Worm (Caenorhabditis elegans): ENCODE results near the gene col-121.

col-121 gene

ce11 chrIV:9401715-9402114 is 5.7 kb upstream of the col-121 start, which contains the start of gene F56D5.6:
Gene F56D5.6 (plus strand): TSS chrIV:9401922.
- TF ChIP-seq madf-6 (GFP tag; IDR thresholded peaks at IDR 0.05) (no peak), sea-2 (GFP tag; IDR thresholded peaks at IDR 0.05) (no peak), nhr-80 (tag; optimal IDR thresholded peaks at IDR 0.05) (peak; percentile 66), mel-28 (tag; optimal IDR thresholded peaks at IDR 0.05; ENCODE audit: borderline replicate concordance) (no peak), pha-4 (tag; optimal IDR thresholded peaks at IDR 0.05) (no peak), let-607 (tag; optimal IDR thresholded peaks at IDR 0.05) (no peak)

ce11 chrIV:9398512-9398911 is 2.5 kb upstream of the col-121 start, which contains the start of gene F56D5.2:
Gene F56D5.2 (minus strand): TSS chrIV:9398612.
- no peak for TF ChIP-seq madf-6 (GFP tag; IDR thresholded peaks at IDR 0.05)
- TF ChIP-seq ztf-28 (GFP tag; IDR thresholded peaks at IDR 0.05) = no peak
- no peak for TF ChIP-seq lin-26 (GFP tag; IDR thresholded peaks at IDR 0.05)
- no peak for TF ChIP-seq D2030.7 (GFP tag; IDR thresholded peaks at IDR 0.05)
- TF ChIP-seq xnd-1 (tag; optimal IDR thresholded peaks at IDR 0.05) = no peak
- TF ChIP-seq aptf-2 (GFP tag; conservative IDR thresholded peaks at IDR 0.05) = no peak
- no peak for TF ChIP-seq B0019.2 (GFP tag; conservative IDR thresholded peaks at IDR 0.05)
- TF ChIP-seq madf-8 (GFP tag; conservative IDR thresholded peaks at IDR 0.05) = no peak
- TF ChIP-seq hrde-1 (tag; optimal IDR thresholded peaks at IDR 0.05; ENCODE audit: borderline replicate concordance) = no peak
- no peak for TF ChIP-seq zim-3 (tag; optimal IDR thresholded peaks at IDR 0.05)
- no peak for TF ChIP-seq snpc-1.1 (tag; optimal IDR thresholded peaks at IDR 0.05; ENCODE audit: insufficient read depth)
- TF ChIP-seq snpc-3.4 (tag; optimal IDR thresholded peaks at IDR 0.05) = no peak
- no peak for TF ChIP-seq ztf-3 (GFP tag; optimal IDR thresholded peaks at IDR 0.05)
- no peak for TF ChIP-seq mxl-1 (tag; optimal IDR thresholded peaks at IDR 0.05)
- TF ChIP-seq lin-54 (GFP tag; optimal IDR thresholded peaks at IDR 0.05) = no peak
- TF ChIP-seq lsl-1 (GFP tag; optimal IDR thresholded peaks at IDR 0.05) = no peak
- no peak for TF ChIP-seq lin-35 (GFP tag; optimal IDR thresholded peaks at IDR 0.05)

ce11 chrIV:9397278-9397677 is 1.3 kb upstream of the col-121 start, which contains the start of gene F56D5.3:
Gene F56D5.3 (plus strand): TSS chrIV:9397578.
- TF ChIP-seq F37B4.10 (GFP tag; IDR thresholded peaks at IDR 0.05) (no peak), ztf-28 (GFP tag; IDR thresholded peaks at IDR 0.05) (no peak), ZK185.1 (tag; optimal IDR thresholded peaks at IDR 0.05; ENCODE audit: poor library complexity, severe bottlenecking) (no peak), attf-5 (GFP tag; optimal IDR thresholded peaks at IDR 0.05) (no peak), K12H6.12 (tag; optimal IDR thresholded peaks at IDR 0.05) (no peak), snpc-1.1 (tag; optimal IDR thresholded peaks at IDR 0.05; ENCODE audit: insufficient read depth) (no peak), cebp-1 (GFP tag; IDR thresholded peaks at IDR 0.05) (no peak), cebp-1 (tag; optimal IDR thresholded peaks at IDR 0.05) (no peak), B0336.3 (GFP tag; IDR thresholded peaks at IDR 0.05) (no peak), fkh-3 (tag; optimal IDR thresholded peaks at IDR 0.05) (no peak), aptf-3 (GFP tag; IDR thresholded peaks at IDR 0.05) (no peak), chd-7 (tag; optimal IDR thresholded peaks at IDR 0.05) (no peak), sdz-38 (tag; optimal IDR thresholded peaks at IDR 0.05) (no peak)

- TF ChIP-seq T07F8.4 (tag; optimal IDR thresholded peaks at IDR 0.05) (no peak), athp-1 (tag; optimal IDR thresholded peaks at IDR 0.05) (no peak), nhr-90 (tag; optimal IDR thresholded peaks at IDR 0.05) (no peak), nhr-80 (tag; optimal IDR thresholded peaks at IDR 0.05) (no peak), lsy-27 (tag; optimal IDR thresholded peaks at IDR 0.05; ENCODE audit: borderline replicate concordance, insufficient read depth) (no peak), cebp-1 (GFP tag; IDR thresholded peaks at IDR 0.05) (no peak), cebp-1 (tag; optimal IDR thresholded peaks at IDR 0.05) (peak; percentile 79), nfyb-1 (GFP tag; IDR thresholded peaks at IDR 0.05) (no peak), atf-7 (tag; optimal IDR thresholded peaks at IDR 0.05) (no peak), F52B5.7 (tag; optimal IDR thresholded peaks at IDR 0.05) (no peak), efl-1 (GFP tag; optimal IDR thresholded peaks at IDR 0.05) (peak; percentile 74), mcd-1 (GFP tag; IDR thresholded peaks at IDR 0.05) (peak; percentile 94), Y79H2A.3 (GFP tag; conservative IDR thresholded peaks at IDR 0.05) (no peak), dpff-1 (tag; optimal IDR thresholded peaks at IDR 0.05) (no peak), C17E4.6 (GFP tag; IDR thresholded peaks at IDR 0.05) (no peak)
Measured at ce11 chrIV:9386038-9386437, 10.0 kb downstream of the col-121 start, which contains the start of gene daf-15. Gene daf-15 (plus strand): TSS chrIV:9386208.
